Fruit fly (Drosophila melanogaster): ENCODE results near the gene btsz.

DNA sequence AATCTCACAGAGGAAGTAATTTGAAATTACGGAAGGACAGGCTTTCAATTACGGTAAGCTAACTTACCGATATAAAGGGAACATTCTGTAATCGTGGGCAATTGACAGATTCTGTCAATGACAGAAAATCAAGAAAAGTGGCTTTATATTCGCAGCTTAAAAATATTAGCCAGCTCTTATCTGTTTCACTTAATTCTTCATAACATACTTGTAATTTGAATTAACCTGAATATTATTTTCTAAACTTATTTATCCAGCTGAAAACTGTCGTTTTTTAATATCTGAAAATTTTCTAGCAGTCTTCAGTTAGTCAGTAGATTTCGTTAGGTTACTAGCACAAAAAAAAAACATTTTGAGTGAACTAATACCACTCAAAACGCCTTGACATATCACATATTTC is 30.5 kb downstream of the btsz start, which contains the start of gene CG3610:
- no peak for TF ChIP-seq EcR (GFP tag; optimal IDR thresholded peaks at IDR 0.05)
- no peak for TF ChIP-seq CG13204 (GFP tag; optimal IDR thresholded peaks at IDR 0.05)
- no peak for TF ChIP-seq gl (tag; optimal IDR thresholded peaks at IDR 0.05)
- TF ChIP-seq CG4496 (GFP tag; IDR thresholded peaks at IDR 0.05), result no peak
